Worm (Caenorhabditis elegans) whole organism, L4 larva: ENCODE measurements around the gene F26F4.6.

Experiments
- fos-1 ChIP-seq: fragments of 150-350 bp; optimal IDR thresholded peaks from 2 replicates; lab custom pipeline; 2014; ENCODE audit warnings: missing biosample characterization, missing genetic modification characterization
- hlh-30 ChIP-seq: sonication (generic microtip); optimal IDR thresholded peaks from 2 replicates; lab custom pipeline; 2017; ENCODE audit warnings: antibody characterized with exemption, mild to moderate bottlenecking, missing genetic modification characterization, missing compliant biosample characterization; ENCODE audit not compliant: insufficient read depth
- jun-1 ChIP-seq: fragments of 150-350 bp; optimal IDR thresholded peaks from 2 replicates; lab custom pipeline; 2014; ENCODE audit warnings: missing biosample characterization, missing genetic modification reagents, missing genetic modification characterization
- lin-1 ChIP-seq: fragments of 200-800 bp; sonication (Bioruptor generic); IDR thresholded peaks from 2 replicates; pipeline ENCODE4 v1.3.6; 2022; ENCODE audit warnings: missing genetic modification reagents, missing genetic modification characterization, missing compliant biosample characterization
- lin-39 ChIP-seq: fragments of 150-350 bp; optimal IDR thresholded peaks from 2 replicates; lab custom pipeline; 2014; ENCODE audit warnings: missing biosample characterization, missing genetic modification reagents, missing genetic modification characterization
- nhr-11 ChIP-seq: fragments of 150-350 bp; optimal IDR thresholded peaks from 2 replicates; lab custom pipeline; 2014; ENCODE audit warnings: missing biosample characterization, missing genetic modification characterization
- nhr-237 ChIP-seq: sonication (generic microtip); optimal IDR thresholded peaks from 2 replicates; lab custom pipeline; 2017; ENCODE audit warnings: missing biosample characterization, missing genetic modification characterization
- nhr-28 ChIP-seq: fragments of 150-350 bp; optimal IDR thresholded peaks from 2 replicates; lab custom pipeline; 2014; ENCODE audit warnings: missing biosample characterization, missing genetic modification characterization
- nhr-76 ChIP-seq: fragments of 150-350 bp; optimal IDR thresholded peaks from 2 replicates; lab custom pipeline; 2014; ENCODE audit warnings: missing biosample characterization, missing genetic modification characterization
- sdz-12 ChIP-seq: fragments of 200-800 bp; sonication (Bioruptor generic); optimal IDR thresholded peaks from 2 replicates; lab custom pipeline; 2018; ENCODE audit warnings: mild to moderate bottlenecking, missing genetic modification characterization, missing compliant biosample characterization
- ztf-11 ChIP-seq: fragments of 150-350 bp; optimal IDR thresholded peaks from 2 replicates; lab custom pipeline; 2014; ENCODE audit warnings: missing biosample characterization, missing genetic modification characterization

- TF ChIP-seq nhr-76 (tag; lab: Kevin White, UChicago) = no peak
- no peak for TF ChIP-seq lin-1 (GFP tag; lab: Robert Waterston, UW)
- TF ChIP-seq fos-1 (tag; lab: Kevin White, UChicago) = no peak
- no peak for TF ChIP-seq lin-39
- no peak for TF ChIP-seq hlh-30 (tag; lab: Kevin White, UChicago)
- no peak for TF ChIP-seq ztf-11 (tag; lab: Kevin White, UChicago)
- TF ChIP-seq nhr-237 = no peak
- TF ChIP-seq sdz-12 (GFP tag; lab: Kevin White, UChicago) = no peak
- no peak for TF ChIP-seq nhr-28 (tag; lab: Kevin White, UChicago)
- TF ChIP-seq jun-1 (tag; lab: Kevin White, UChicago) = no peak
- TF ChIP-seq nhr-11 (tag; lab: Kevin White, UChicago) = no peak
These were observed 34.4 kb downstream of the F26F4.6 start, which contains the start of gene C35D10.6 for ce11 chrIII:4859039-4859438.
